Worm (Caenorhabditis elegans): ENCODE data around the gene ada-2.

ce11 chrII:7203110-7203509, 48.9 kb upstream of the ada-2 start, which contains the start of gene srd-56:
- TF ChIP-seq W03F9.2 (tag; optimal IDR thresholded peaks at IDR 0.05) (no peak), him-1 (tag; optimal IDR thresholded peaks at IDR 0.05) (no peak), dao-5 (tag; optimal IDR thresholded peaks at IDR 0.05) (no peak)
